Fruit fly (Drosophila melanogaster) whole organism, embryonic: ENCODE data around the gene CIA30.

Experiments
- Aef1 ChIP-seq: fragments of 200-800 bp; sonication (Bioruptor generic); IDR thresholded peaks from 3 replicates; pipeline ENCODE4 v1.3.6; 2022; ENCODE audit warnings: missing biosample characterization, missing genetic modification characterization
- Bdp1 ChIP-seq: fragments of 200-800 bp; sonication (Bioruptor generic); optimal IDR thresholded peaks from 3 replicates; lab custom pipeline; 2016; ENCODE audit warnings: missing biosample characterization, missing genetic modification characterization
- Bgb ChIP-seq: fragments of 200-800 bp; sonication (Bioruptor generic); IDR thresholded peaks from 2 replicates; pipeline ENCODE4 v1.3.6; 2022; ENCODE audit warnings: missing biosample characterization, missing genetic modification characterization; ENCODE audit not compliant: partially characterized antibody
- Bteb2 ChIP-seq: fragments of 200-800 bp; sonication (Bioruptor generic); optimal IDR thresholded peaks from 2 replicates; lab custom pipeline; 2016; ENCODE audit warnings: missing biosample characterization, missing genetic modification characterization
- CG11247 ChIP-seq: fragments of 200-800 bp; sonication (Bioruptor generic); IDR thresholded peaks from 2 replicates; pipeline ENCODE4 v1.3.6; 2022; ENCODE audit warnings: missing biosample characterization, missing genetic modification characterization
- CG1233 ChIP-seq: fragments of 200-800 bp; sonication (Bioruptor generic); optimal IDR thresholded peaks from 4 replicates; lab custom pipeline; 2018; ENCODE audit warnings: missing biosample characterization, mild to moderate bottlenecking, missing genetic modification characterization
- CG12744 ChIP-seq: fragments of 200-800 bp; sonication (Bioruptor generic); optimal IDR thresholded peaks from 2 replicates; lab custom pipeline; 2016; ENCODE audit warnings: missing biosample characterization, missing genetic modification characterization
- CG14014 ChIP-seq: fragments of 200-800 bp; sonication (Bioruptor generic); IDR thresholded peaks from 2 replicates; pipeline ENCODE4 v1.3.6; 2022; ENCODE audit warnings: missing biosample characterization, missing genetic modification characterization
- CG15696 ChIP-seq: fragments of 200-800 bp; sonication (Bioruptor generic); optimal IDR thresholded peaks from 2 replicates; lab custom pipeline; 2019; ENCODE audit warnings: missing biosample characterization, mild to moderate bottlenecking, missing genetic modification characterization, moderate library complexity
- CG16863 ChIP-seq: fragments of 200-800 bp; sonication (Bioruptor generic); optimal IDR thresholded peaks from 3 replicates; lab custom pipeline; 2016; ENCODE audit warnings: missing biosample characterization, missing genetic modification characterization
- CG17328 ChIP-seq: fragments of 200-800 bp; sonication (Bioruptor generic); IDR thresholded peaks from 2 replicates; pipeline ENCODE4 v1.3.6; 2022; ENCODE audit warnings: missing biosample characterization, missing genetic modification characterization
- CG17829 ChIP-seq: fragments of 200-800 bp; optimal IDR thresholded peaks from 2 replicates; lab custom pipeline; 2019; ENCODE audit warnings: missing biosample characterization, mild to moderate bottlenecking, missing genetic modification characterization, moderate library complexity
- CG2889 ChIP-seq: fragments of 200-800 bp; sonication (Bioruptor generic); IDR thresholded peaks from 3 replicates; pipeline ENCODE4 v1.3.6; 2022; ENCODE audit warnings: missing biosample characterization, missing genetic modification characterization
- CG30403 ChIP-seq: fragments of 200-800 bp; sonication (Bioruptor generic); optimal IDR thresholded peaks from 3 replicates; lab custom pipeline; 2016; ENCODE audit warnings: missing biosample characterization, missing genetic modification characterization
- CG31388 ChIP-seq: fragments of 200-800 bp; sonication (Bioruptor generic); optimal IDR thresholded peaks from 2 replicates; lab custom pipeline; 2016; ENCODE audit warnings: missing biosample characterization, missing genetic modification characterization
- CG3281 ChIP-seq: fragments of 200-800 bp; sonication (Bioruptor generic); optimal IDR thresholded peaks from 3 replicates; lab custom pipeline; 2017; ENCODE audit warnings: missing biosample characterization, mild to moderate bottlenecking, missing genetic modification characterization
- CG3847 ChIP-seq: fragments of 200-800 bp; sonication (Bioruptor generic); IDR thresholded peaks from 2 replicates; pipeline ENCODE4 v1.3.6; 2022; ENCODE audit warnings: missing biosample characterization, missing genetic modification characterization
- CG4707 ChIP-seq: fragments of 200-800 bp; sonication (Bioruptor generic); optimal IDR thresholded peaks from 2 replicates; lab custom pipeline; 2018; ENCODE audit warnings: missing biosample characterization, mild to moderate bottlenecking, missing genetic modification characterization, moderate library complexity
- CG6765 ChIP-seq: fragments of 200-800 bp; sonication (Bioruptor generic); optimal IDR thresholded peaks from 3 replicates; lab custom pipeline; 2017; ENCODE audit warnings: missing biosample characterization, mild to moderate bottlenecking, missing genetic modification characterization
- CG7372 ChIP-seq: fragments of 200-800 bp; sonication (Bioruptor generic); IDR thresholded peaks from 2 replicates; pipeline ENCODE4 v1.3.6; 2022; ENCODE audit warnings: missing biosample characterization, missing genetic modification characterization
- CG8281 ChIP-seq: fragments of 200-800 bp; sonication (Bioruptor generic); optimal IDR thresholded peaks from 2 replicates; lab custom pipeline; 2018; ENCODE audit warnings: missing biosample characterization, mild to moderate bottlenecking, missing genetic modification characterization, moderate library complexity
- CG8290 ChIP-seq, 3 experiments: fragments of 200-800 bp; sonication (Bioruptor generic); optimal IDR thresholded peaks; 2 replicates each; lab custom pipeline; 2016 to 2019; ENCODE audit warnings: missing biosample characterization in 3 of 3, missing genetic modification characterization in 3 of 3, mild to moderate bottlenecking in 2 of 3, moderate library complexity in 1 of 3
- CG8765 ChIP-seq: fragments of 200-800 bp; sonication (Bioruptor generic); IDR thresholded peaks from 2 replicates; pipeline ENCODE4 v1.3.6; 2022; ENCODE audit warnings: missing biosample characterization, missing genetic modification characterization
- CG9727 ChIP-seq: fragments of 200-800 bp; sonication (Bioruptor generic); optimal IDR thresholded peaks from 3 replicates; lab custom pipeline; 2017; ENCODE audit warnings: missing biosample characterization, mild to moderate bottlenecking, missing genetic modification characterization
- CG9817 ChIP-seq: fragments of 200-800 bp; sonication (Bioruptor generic); optimal IDR thresholded peaks from 2 replicates; lab custom pipeline; 2018; ENCODE audit warnings: missing biosample characterization, mild to moderate bottlenecking, missing genetic modification characterization, moderate library complexity
- D ChIP-seq, 2 experiments: fragments of 200-800 bp in 1 of 2; fragments of >200 bp in 1 of 2; sonication (Bioruptor generic) in 1 of 2; optimal IDR thresholded peaks; 2 replicates in 1 of 2; 3 replicates in 1 of 2; lab custom pipeline; 2017; ENCODE audit warnings: mild to moderate bottlenecking in 1 of 2, missing biosample characterization in 1 of 2, missing genetic modification characterization in 1 of 2, missing genetic modification reagents in 1 of 2
- E2f1 ChIP-seq: fragments of 200-800 bp; sonication (Bioruptor generic); IDR thresholded peaks from 2 replicates; pipeline ENCODE4 v1.3.6; 2022; ENCODE audit warnings: missing biosample characterization, missing genetic modification characterization
- Gug ChIP-seq: fragments of 200-800 bp; sonication (Bioruptor generic); IDR thresholded peaks from 4 replicates; pipeline ENCODE4 v1.3.6; 2022; ENCODE audit warnings: missing biosample characterization, missing genetic modification characterization
- HLHmδ ChIP-seq: fragments of 200-800 bp; sonication (Bioruptor generic); optimal IDR thresholded peaks from 2 replicates; lab custom pipeline; 2018; ENCODE audit warnings: missing biosample characterization, mild to moderate bottlenecking, missing genetic modification characterization, moderate library complexity
- Hr78 ChIP-seq, 2 experiments: fragments of 200-800 bp in 1 of 2; fragments of >200 bp in 1 of 2; sonication (Bioruptor generic) in 1 of 2; optimal IDR thresholded peaks; 2 replicates each; lab custom pipeline; 2017 to 2019; ENCODE audit warnings: missing biosample characterization in 2 of 2, missing genetic modification characterization in 2 of 2, mild to moderate bottlenecking in 1 of 2, moderate library complexity in 1 of 2
- Lim3 ChIP-seq: fragments of 200-800 bp; sonication (Bioruptor generic); IDR thresholded peaks from 2 replicates; pipeline ENCODE4 v1.3.6; 2022; ENCODE audit warnings: missing biosample characterization, missing genetic modification characterization
- NFAT ChIP-seq: fragments of 200-800 bp; sonication (Bioruptor generic); IDR thresholded peaks from 2 replicates; pipeline ENCODE4 v1.3.6; 2022; ENCODE audit warnings: missing biosample characterization, missing genetic modification characterization
- Nf-YC ChIP-seq: fragments of 200-800 bp; optimal IDR thresholded peaks from 3 replicates; lab custom pipeline; 2019; ENCODE audit warnings: missing biosample characterization, mild to moderate bottlenecking, missing genetic modification characterization, moderate library complexity
- Scr ChIP-seq: fragments of 200-800 bp; sonication (Bioruptor generic); IDR thresholded peaks from 2 replicates; pipeline ENCODE4 v1.3.6; 2022; ENCODE audit warnings: missing biosample characterization, missing genetic modification characterization; ENCODE audit not compliant: partially characterized antibody
- Sin3A ChIP-seq: fragments of >200 bp; optimal IDR thresholded peaks from 2 replicates; lab custom pipeline; 2018
- Xrp1 ChIP-seq: fragments of 200-800 bp; sonication (Bioruptor generic); IDR thresholded peaks from 2 replicates; pipeline ENCODE4 v1.3.6; 2022; ENCODE audit warnings: missing biosample characterization, missing genetic modification characterization
- croc ChIP-seq: fragments of 200-800 bp; sonication (Bioruptor generic); conservative IDR thresholded peaks from 3 replicates; pipeline ENCODE4 v1.3.6; 2022; ENCODE audit warnings: missing biosample characterization, missing genetic modification characterization
- en ChIP-seq: fragments of 200-800 bp; sonication (Bioruptor generic); optimal IDR thresholded peaks from 2 replicates; lab custom pipeline; 2016; ENCODE audit warnings: missing biosample characterization, missing genetic modification characterization
- gem ChIP-seq: fragments of 200-800 bp; sonication (Bioruptor generic); optimal IDR thresholded peaks from 2 replicates; lab custom pipeline; 2019; ENCODE audit warnings: missing biosample characterization, mild to moderate bottlenecking, missing genetic modification characterization, moderate library complexity
- grau ChIP-seq: fragments of 200-800 bp; optimal IDR thresholded peaks from 3 replicates; lab custom pipeline; 2019; ENCODE audit warnings: missing biosample characterization, mild to moderate bottlenecking, missing genetic modification characterization, moderate library complexity
- ham ChIP-seq: fragments of 200-800 bp; sonication (Bioruptor generic); IDR thresholded peaks from 2 replicates; pipeline ENCODE4 v1.3.6; 2022; ENCODE audit warnings: missing biosample characterization, missing genetic modification characterization
- jumu ChIP-seq: fragments of 200-800 bp; sonication (Bioruptor generic); optimal IDR thresholded peaks from 3 replicates; lab custom pipeline; 2016; ENCODE audit warnings: missing biosample characterization, missing genetic modification characterization
- ken ChIP-seq: fragments of 200-800 bp; sonication (Bioruptor generic); IDR thresholded peaks from 3 replicates; pipeline ENCODE4 v1.3.6; 2022; ENCODE audit warnings: missing biosample characterization, missing genetic modification characterization
- maf-S ChIP-seq: fragments of 200-800 bp; sonication (Bioruptor generic); optimal IDR thresholded peaks from 2 replicates; lab custom pipeline; 2016; ENCODE audit warnings: missing biosample characterization, missing genetic modification characterization
- nau ChIP-seq: fragments of 200-800 bp; sonication (Bioruptor generic); optimal IDR thresholded peaks from 3 replicates; lab custom pipeline; 2017; ENCODE audit warnings: missing biosample characterization, mild to moderate bottlenecking, missing genetic modification characterization, missing genetic modification reagents
- slbo ChIP-seq: fragments of 200-800 bp; sonication (Bioruptor generic); IDR thresholded peaks from 2 replicates; pipeline ENCODE4 v1.3.6; 2022; ENCODE audit warnings: missing biosample characterization, missing genetic modification characterization
- tap ChIP-seq: fragments of 200-800 bp; optimal IDR thresholded peaks from 3 replicates; lab custom pipeline; 2019; ENCODE audit warnings: missing biosample characterization, mild to moderate bottlenecking, missing genetic modification characterization, moderate library complexity
- tx ChIP-seq: fragments of 200-800 bp; sonication (Bioruptor generic); optimal IDR thresholded peaks from 2 replicates; lab custom pipeline; 2016; ENCODE audit warnings: missing biosample characterization, missing genetic modification characterization
- unc-4 ChIP-seq: fragments of 200-800 bp; sonication (Bioruptor generic); IDR thresholded peaks from 2 replicates; pipeline ENCODE4 v1.3.6; 2022; ENCODE audit warnings: missing biosample characterization, missing genetic modification characterization; ENCODE audit not compliant: partially characterized antibody

The CIA30 gene

DNA sequence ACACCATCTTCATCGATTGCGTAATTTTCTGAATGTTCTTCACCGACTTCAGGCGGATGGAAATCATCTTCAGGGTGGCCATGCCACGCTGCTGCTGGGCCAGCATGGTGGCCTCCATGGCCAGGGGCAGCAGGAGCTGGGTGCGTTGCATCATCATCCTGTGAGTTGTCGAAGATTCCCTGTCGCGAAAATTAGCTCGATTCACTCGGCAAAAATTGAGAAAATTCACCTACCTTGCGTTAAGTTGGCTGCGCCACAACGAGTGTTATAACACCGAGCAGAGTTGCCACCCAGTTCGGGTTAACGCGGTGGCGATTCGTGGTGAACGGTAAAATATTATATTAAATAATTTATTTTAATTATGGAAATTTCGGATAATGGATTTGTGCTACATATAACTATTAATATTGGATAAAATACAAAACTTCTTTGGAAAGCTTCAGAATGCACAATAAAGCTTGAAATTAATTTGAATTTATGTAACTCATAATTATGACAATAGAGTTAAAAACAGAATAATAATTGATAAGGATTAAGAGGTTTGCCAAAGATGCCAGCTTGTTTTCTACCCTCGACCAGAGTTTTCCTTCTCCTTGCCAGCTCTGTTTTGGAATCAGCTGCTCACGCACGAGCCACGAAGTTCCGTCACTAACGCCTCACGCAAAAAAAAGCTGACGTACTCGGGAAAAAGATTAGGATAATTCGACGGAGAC, 12.0 kb downstream of the CIA30 start, which contains the start of the genes ATPsyngamma and yata (continued):
- TF ChIP-seq Sin3A (peak; percentile 67), CG3281 (GFP tag; lab: Kevin White, UChicago) (no peak), grau (tag; lab: Kevin White, UChicago) (peak; percentile 49), CG3847 (GFP tag; lab: Robert Waterston, UW) (peak; percentile 59; the same call in 1 of the 2 replicates), CG12744 (GFP tag; lab: Kevin White, UChicago) (no peak), CG15696 (tag; lab: Kevin White, UChicago) (peak; percentile 37), Aef1 (no peak), CG8281 (tag; lab: Kevin White, UChicago) (no peak), slbo (GFP tag; lab: Robert Waterston, UW) (peak; percentile 64), tx (GFP tag; lab: Kevin White, UChicago) (no peak), CG17328 (GFP tag; lab: Robert Waterston, UW) (no peak), Bdp1 (GFP tag; lab: Kevin White, UChicago) (no peak), NFAT (no peak), gem (no peak), Xrp1 (no peak), CG6765 (GFP tag; lab: Kevin White, UChicago) (peak; percentile 31), HLHmδ (no peak), Scr (GFP tag; lab: Robert Waterston, UW) (peak; percentile 78), ham (no peak), CG31388 (GFP tag; lab: Kevin White, UChicago) (peak; percentile 4), Nf-YC (tag; lab: Kevin White, UChicago) (peak; percentile 49), unc-4 (peak; percentile 75; the same call in 1 of the 2 replicates), CG8290 (GFP tag; optimal IDR thresholded peaks at IDR 0.05; lab: Kevin White, UChicago) (no peak), CG8290 (tag; optimal IDR thresholded peaks at IDR 0.05; lab: Kevin White, UChicago) (no peak), CG2889 (GFP tag; lab: Robert Waterston, UW) (no peak), Lim3 (GFP tag; lab: Robert Waterston, UW) (no peak), ken (GFP tag; lab: Robert Waterston, UW) (0 out of 3 replicates have a peak, but pooled peaks have one; percentile 44), Bteb2 (GFP tag; lab: Kevin White, UChicago) (no peak), CG30403 (peak; percentile 9), Hr78 (GFP tag; optimal IDR thresholded peaks at IDR 0.05; lab: Kevin White, UChicago) (no peak), CG14014 (GFP tag; lab: Robert Waterston, UW) (no peak), CG7372 (GFP tag; lab: Robert Waterston, UW) (no peak), CG9727 (GFP tag; lab: Kevin White, UChicago) (peak; percentile 28), D (optimal IDR thresholded peaks at IDR 0.05; lab: Kevin White, UChicago) (no peak), D (GFP tag; optimal IDR thresholded peaks at IDR 0.05; lab: Kevin White, UChicago) (no peak), CG11247 (no peak), CG4707 (no peak), CG8765 (GFP tag; lab: Robert Waterston, UW) (no peak), Bgb (GFP tag; lab: Robert Waterston, UW) (peak; percentile 77), en (GFP tag; lab: Kevin White, UChicago) (no peak), tap (tag; lab: Kevin White, UChicago) (no peak), nau (no peak), CG16863 (GFP tag; lab: Kevin White, UChicago) (no peak), Gug (GFP tag; lab: Robert Waterston, UW) (peak; percentile 45; the same call in 1 of the 4 replicates), CG17829 (tag; lab: Kevin White, UChicago) (peak; percentile 41), croc (GFP tag; lab: Robert Waterston, UW) (no peak), CG9817 (tag; lab: Kevin White, UChicago) (peak; percentile 37), jumu (GFP tag; lab: Kevin White, UChicago) (no peak), maf-S (GFP tag; lab: Kevin White, UChicago) (no peak), E2f1 (no peak), CG1233 (GFP tag; lab: Kevin White, UChicago) (peak; percentile 24)
